Worm (Caenorhabditis elegans) whole organism, L3 larva: ENCODE data around the gene K12H6.7.

Source experiments
- R02D3.7 ChIP-seq: fragments of 150-350 bp; optimal IDR thresholded peaks from 2 replicates; lab custom pipeline; 2014; ENCODE audit warnings: missing biosample characterization, missing genetic modification characterization
- ZK546.5 ChIP-seq: sonication (generic microtip); optimal IDR thresholded peaks from 2 replicates; lab custom pipeline; 2017; ENCODE audit warnings: missing biosample characterization, missing genetic modification characterization
- ama-1 ChIP-seq: fragments of 150-350 bp; optimal IDR thresholded peaks from 2 replicates; lab custom pipeline; 2018
- ceh-16 ChIP-seq: sonication (generic microtip); optimal IDR thresholded peaks from 2 replicates; lab custom pipeline; 2017; ENCODE audit warnings: missing biosample characterization, missing genetic modification characterization
- ceh-28 ChIP-seq: fragments of 150-350 bp; optimal IDR thresholded peaks from 2 replicates; lab custom pipeline; 2014; ENCODE audit warnings: missing biosample characterization, missing genetic modification reagents, missing genetic modification characterization
- daf-12 ChIP-seq: fragments of 150-350 bp; optimal IDR thresholded peaks from 2 replicates; lab custom pipeline; 2014; ENCODE audit warnings: missing biosample characterization, missing genetic modification reagents, missing genetic modification characterization
- elt-2 ChIP-seq: sonication (generic microtip); optimal IDR thresholded peaks from 2 replicates; lab custom pipeline; 2016; ENCODE audit warnings: missing genetic modification reagents, mild to moderate bottlenecking, missing genetic modification characterization, missing compliant biosample characterization
- elt-3 ChIP-seq, 3 experiments: fragments of 150-350 bp in 1 of 3; sonication (generic microtip) in 2 of 3; optimal IDR thresholded peaks; 2 replicates in 2 of 3; 4 replicates in 1 of 3; lab custom pipeline; 2014 to 2017; ENCODE audit warnings: missing biosample characterization in 3 of 3, missing genetic modification characterization in 3 of 3
- eor-1 ChIP-seq, 2 experiments: fragments of 150-350 bp; optimal IDR thresholded peaks; 2 replicates each; lab custom pipeline; 2014 to 2018; ENCODE audit warnings: missing biosample characterization in 2 of 2, missing genetic modification characterization in 2 of 2
- fkh-10 ChIP-seq: sonication (generic microtip); optimal IDR thresholded peaks from 2 replicates; lab custom pipeline; 2017; ENCODE audit warnings: missing biosample characterization, missing genetic modification reagents, missing genetic modification characterization
- fos-1 ChIP-seq: fragments of 150-350 bp; optimal IDR thresholded peaks from 2 replicates; lab custom pipeline; 2014; ENCODE audit warnings: missing biosample characterization, missing genetic modification characterization
- hmg-11 ChIP-seq: sonication (generic microtip); optimal IDR thresholded peaks from 2 replicates; lab custom pipeline; 2016; ENCODE audit warnings: missing genetic modification characterization, missing compliant biosample characterization
- jun-1 ChIP-seq: fragments of 150-350 bp; optimal IDR thresholded peaks from 2 replicates; lab custom pipeline; 2014; ENCODE audit warnings: missing biosample characterization, missing genetic modification reagents, missing genetic modification characterization
- lin-15B ChIP-seq: fragments of 150-350 bp; optimal IDR thresholded peaks from 2 replicates; lab custom pipeline; 2014; ENCODE audit warnings: missing biosample characterization, missing genetic modification characterization
- lin-39 ChIP-seq: fragments of 150-350 bp; optimal IDR thresholded peaks from 2 replicates; lab custom pipeline; 2018; ENCODE audit warnings: missing biosample characterization, missing genetic modification reagents, missing genetic modification characterization
- lsy-12 ChIP-seq: sonication (generic microtip); optimal IDR thresholded peaks from 2 replicates; lab custom pipeline; 2016; ENCODE audit warnings: mild to moderate bottlenecking, missing genetic modification characterization, missing compliant biosample characterization
- mdl-1 ChIP-seq: fragments of 150-350 bp; optimal IDR thresholded peaks from 2 replicates; lab custom pipeline; 2014; ENCODE audit warnings: missing biosample characterization, missing genetic modification characterization
- mml-1 ChIP-seq: fragments of 150-350 bp; sonication (generic microtip); optimal IDR thresholded peaks from 3 replicates; lab custom pipeline; 2014; ENCODE audit warnings: missing biosample characterization, missing genetic modification characterization
- nfya-1 ChIP-seq: sonication (generic microtip); optimal IDR thresholded peaks from 2 replicates; lab custom pipeline; 2017; ENCODE audit warnings: missing genetic modification characterization, mild to moderate bottlenecking, missing compliant biosample characterization, antibody characterized with exemption, moderate library complexity; ENCODE audit not compliant: insufficient read depth
- nhr-11 ChIP-seq: fragments of 150-350 bp; optimal IDR thresholded peaks from 2 replicates; lab custom pipeline; 2014; ENCODE audit warnings: missing biosample characterization, missing genetic modification characterization
- nhr-23 ChIP-seq: fragments of 150-350 bp; optimal IDR thresholded peaks from 2 replicates; lab custom pipeline; 2014; ENCODE audit warnings: missing biosample characterization, missing genetic modification reagents, missing genetic modification characterization
- nhr-237 ChIP-seq: fragments of 150-350 bp; optimal IDR thresholded peaks from 2 replicates; lab custom pipeline; 2014; ENCODE audit warnings: missing biosample characterization, missing genetic modification characterization
- nhr-25 ChIP-seq: sonication (generic microtip); optimal IDR thresholded peaks from 2 replicates; lab custom pipeline; 2017; ENCODE audit warnings: missing biosample characterization, missing genetic modification characterization
- nhr-28 ChIP-seq: fragments of 150-350 bp; optimal IDR thresholded peaks from 2 replicates; lab custom pipeline; 2014; ENCODE audit warnings: missing biosample characterization, missing genetic modification characterization
- nhr-77 ChIP-seq: fragments of 150-350 bp; optimal IDR thresholded peaks from 2 replicates; lab custom pipeline; 2014; ENCODE audit warnings: missing biosample characterization, missing genetic modification characterization
- pha-4 ChIP-seq: fragments of 150-350 bp; optimal IDR thresholded peaks from 2 replicates; lab custom pipeline; 2014; ENCODE audit warnings: missing biosample characterization, missing genetic modification reagents, missing genetic modification characterization
- pqm-1 ChIP-seq: fragments of 150-350 bp; optimal IDR thresholded peaks from 2 replicates; lab custom pipeline; 2017; ENCODE audit warnings: missing biosample characterization, missing genetic modification characterization, inconsistent platforms
- sea-2 ChIP-seq: fragments of 150-350 bp; sonication (generic microtip); optimal IDR thresholded peaks from 4 replicates; lab custom pipeline; 2014; ENCODE audit warnings: missing biosample characterization, missing genetic modification reagents, missing genetic modification characterization
- skn-1 ChIP-seq: fragments of 150-350 bp; optimal IDR thresholded peaks from 2 replicates; lab custom pipeline; 2014; ENCODE audit warnings: missing biosample characterization, missing genetic modification characterization
- snpc-4 ChIP-seq: fragments of 150-350 bp; optimal IDR thresholded peaks from 2 replicates; lab custom pipeline; 2014; ENCODE audit warnings: missing biosample characterization, missing genetic modification characterization
- unc-62 ChIP-seq: fragments of 150-350 bp; sonication (generic microtip); optimal IDR thresholded peaks from 4 replicates; lab custom pipeline; 2014; ENCODE audit warnings: missing biosample characterization, missing genetic modification reagents, missing genetic modification characterization

K12H6.7 gene

DNA sequence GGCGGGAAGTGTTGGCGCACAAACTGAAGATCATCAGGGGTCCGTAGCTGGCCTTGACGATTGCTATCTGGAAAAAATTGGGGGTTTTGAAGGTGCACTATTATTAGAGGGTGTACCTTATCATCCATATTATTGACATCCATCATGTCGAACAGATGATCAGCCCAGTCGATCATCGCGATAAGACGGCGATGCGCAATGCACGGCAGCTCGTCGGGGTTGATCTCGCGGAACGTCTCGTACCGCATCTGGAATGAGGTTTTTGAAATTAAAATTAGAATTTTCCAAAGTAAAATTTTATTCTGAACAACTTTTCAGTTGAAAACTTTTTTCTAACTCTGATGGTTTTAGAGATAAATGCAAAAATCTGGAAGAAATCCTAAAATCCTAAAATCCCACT, 38.8 kb downstream of the K12H6.7 start:
- no peak for TF ChIP-seq nhr-28
- TF ChIP-seq snpc-4, result no peak
- TF ChIP-seq fkh-10 (GFP tag; lab: Kevin White, UChicago), result no peak
- TF ChIP-seq hmg-11, result no peak
- TF ChIP-seq mdl-1 (tag; lab: Kevin White, UChicago), result no peak
- no peak for TF ChIP-seq nhr-237 (tag; lab: Kevin White, UChicago)

DNA sequence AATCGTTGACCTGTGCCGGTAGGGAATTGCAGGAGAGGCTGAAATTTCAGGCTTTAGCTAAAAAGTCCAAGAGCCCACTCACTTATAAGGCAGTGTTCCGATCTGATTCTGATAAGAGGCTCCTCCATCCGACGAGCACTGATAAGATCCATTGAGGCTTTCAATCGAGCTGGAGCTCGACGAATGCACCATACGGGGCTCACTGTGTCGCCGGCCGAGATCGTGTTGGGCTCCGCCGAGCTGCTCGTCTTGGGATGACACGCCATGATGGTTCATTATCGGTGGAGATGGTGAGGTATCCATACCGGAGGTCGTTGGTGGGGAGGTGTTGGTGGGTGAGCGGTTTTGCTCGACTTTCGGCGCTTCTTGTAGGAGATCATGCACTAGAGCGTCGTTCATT, 40.3 kb downstream of the K12H6.7 start:
- TF ChIP-seq fos-1, result no peak
- no peak for TF ChIP-seq elt-2 (tag; lab: Kevin White, UChicago)
- no peak for TF ChIP-seq nhr-77
- no peak for TF ChIP-seq pqm-1
- no peak for TF ChIP-seq mml-1 (tag; lab: Kevin White, UChicago)
- TF ChIP-seq ceh-16, result no peak
- TF ChIP-seq nfya-1 (tag; lab: Kevin White, UChicago), result no peak
- TF ChIP-seq nhr-25 (tag; lab: Kevin White, UChicago), result no peak
- no peak for TF ChIP-seq nhr-11
- TF ChIP-seq ZK546.5 (tag; lab: Kevin White, UChicago), result no peak
- TF ChIP-seq nhr-23, result no peak
- no peak for TF ChIP-seq eor-1 (tag; optimal IDR thresholded peaks at IDR 0.05; lab: Kevin White, UChicago)

DNA sequence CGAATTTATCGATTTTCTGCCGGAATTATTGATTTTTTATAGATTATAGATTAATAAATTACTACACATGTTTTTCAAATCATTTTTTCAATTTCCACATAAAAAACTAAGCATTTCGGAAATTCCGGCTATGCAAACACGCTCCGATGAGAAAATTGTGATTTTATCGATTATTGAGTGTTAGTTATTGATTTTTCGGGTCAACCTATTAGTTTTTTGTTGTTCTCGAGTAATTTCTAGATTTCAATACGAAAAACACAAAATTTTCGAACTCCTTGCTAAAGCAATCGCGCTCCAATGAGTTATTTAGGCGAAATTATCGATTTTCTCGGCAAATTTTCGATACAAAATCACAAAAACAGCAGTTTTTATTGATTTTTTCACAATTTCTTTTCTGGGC, 41.3 kb downstream of the K12H6.7 start:
- TF ChIP-seq lin-15B, result no peak
- TF ChIP-seq nhr-23, result no peak
- TF ChIP-seq ceh-28 (tag; lab: Kevin White, UChicago), result peak; percentile 75

DNA sequence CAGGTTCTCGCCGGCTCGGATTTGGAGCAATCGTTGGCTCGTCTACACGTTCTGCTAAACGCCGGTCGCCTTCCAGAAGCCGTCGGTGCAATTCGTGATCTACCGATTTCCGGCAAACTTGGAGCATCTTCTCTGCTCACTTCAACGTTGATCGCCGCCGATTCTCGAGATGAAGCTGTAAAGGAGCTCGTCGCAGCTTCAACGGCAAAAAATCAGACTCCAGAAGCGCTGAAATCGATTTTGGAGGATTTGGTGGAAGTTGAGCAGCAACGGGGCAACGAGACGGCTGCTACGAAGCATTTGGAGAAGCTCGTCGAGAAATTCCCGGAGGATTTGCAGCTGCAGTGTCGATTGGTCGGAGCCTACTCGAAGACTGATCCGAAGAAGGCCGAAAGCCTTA, 45.1 kb downstream of the K12H6.7 start:
- no peak for TF ChIP-seq daf-12
- TF ChIP-seq unc-62 (GFP tag; lab: Kevin White, UChicago), result no peak
- TF ChIP-seq nhr-23, result no peak
- TF ChIP-seq jun-1 (tag; lab: Kevin White, UChicago), result no peak
- no peak for TF ChIP-seq ceh-28 (tag; lab: Kevin White, UChicago)
- TF ChIP-seq nhr-28, result no peak
- no peak for TF ChIP-seq elt-2 (tag; lab: Kevin White, UChicago)
- no peak for TF ChIP-seq nhr-77
- TF ChIP-seq hmg-11, result no peak
- no peak for TF ChIP-seq snpc-4
- TF ChIP-seq pha-4, result no peak
- no peak for TF ChIP-seq nfya-1 (tag; lab: Kevin White, UChicago)
- no peak for TF ChIP-seq sea-2 (GFP tag; lab: Kevin White, UChicago)
- TF ChIP-seq lsy-12 (tag; lab: Kevin White, UChicago), result no peak

DNA sequence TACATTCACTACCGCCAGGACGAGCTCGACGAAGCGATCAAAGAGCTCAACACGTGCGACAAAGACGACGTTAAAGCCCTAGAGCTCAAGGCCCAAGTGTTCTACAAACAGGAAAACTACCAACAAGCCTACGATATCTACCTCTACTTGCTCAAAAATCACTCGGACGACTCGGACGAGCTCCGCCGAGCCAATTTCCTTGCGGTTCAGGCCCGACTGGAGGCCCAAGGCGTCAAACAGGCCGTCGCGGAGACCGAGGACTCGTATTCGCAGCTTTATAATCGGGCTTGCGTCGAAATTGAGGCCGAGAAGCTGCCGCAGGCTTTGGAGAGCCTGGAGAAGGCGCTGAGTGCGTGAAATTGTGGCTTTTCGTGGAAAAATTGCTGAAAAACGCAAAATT, 48.9 kb downstream of the K12H6.7 start:
- TF ChIP-seq mml-1 (tag; lab: Kevin White, UChicago) (no peak), lsy-12 (tag; lab: Kevin White, UChicago) (no peak), R02D3.7 (tag; lab: Kevin White, UChicago) (no peak), jun-1 (tag; lab: Kevin White, UChicago) (no peak), skn-1 (no peak), hmg-11 (no peak), elt-2 (tag; lab: Kevin White, UChicago) (no peak), snpc-4 (no peak), ceh-28 (tag; lab: Kevin White, UChicago) (no peak), elt-3 (tag; optimal IDR thresholded peaks at IDR 0.05; lab: Kevin White, UChicago) (no peak), mdl-1 (tag; lab: Kevin White, UChicago) (no peak)

DNA sequence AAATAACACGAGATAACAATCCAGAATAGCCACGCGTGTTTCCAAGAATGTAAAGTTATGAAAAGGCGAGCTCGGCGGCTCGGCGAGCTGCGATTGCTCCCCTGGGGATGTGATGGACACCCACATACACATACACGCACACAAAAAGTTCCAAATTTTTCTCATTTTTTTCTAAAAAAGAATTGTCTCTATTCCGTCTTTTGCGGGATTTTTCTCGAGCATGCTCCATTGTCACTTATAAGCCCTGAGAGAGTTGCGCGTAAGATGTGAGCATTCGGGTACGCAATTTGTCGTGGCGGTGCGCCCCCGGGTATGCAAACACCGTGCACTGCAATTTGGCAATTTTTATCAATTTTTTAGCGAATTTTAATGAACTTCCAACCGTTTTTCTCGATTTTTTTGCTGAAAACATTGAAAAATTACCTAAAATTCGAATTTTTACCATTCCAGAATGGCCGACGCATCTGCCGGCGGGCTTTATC, 49.7 kb downstream of the K12H6.7 start, which contains the start of the genes F08D12.12 and srpa-72:
TSS of gene F08D12.12 (minus strand) at position 51 of the 482 bp plus-strand sequence.
TSS of gene srpa-72 (plus strand) at position 451 of the 482 bp plus-strand sequence.
- TF ChIP-seq eor-1 (tag; optimal IDR thresholded peaks at IDR 0.05; lab: Kevin White, UChicago), result no peak
- peak; percentile 21 for TF ChIP-seq elt-2 (tag; lab: Kevin White, UChicago)
- no peak for TF ChIP-seq ama-1 (lab: Kevin White, UChicago)
- TF ChIP-seq hmg-11, result peak; percentile 85
- peak; percentile 63 for TF ChIP-seq lin-39
- TF ChIP-seq lin-15B, result peak; percentile 47
- TF ChIP-seq, all 47 proteins: peak for 4
